Fruit fly (Drosophila melanogaster) whole organism, embryonic: ENCODE data around the gene stck.

ENCODE experiments used
- Ada2b ChIP-seq: fragments of 200-800 bp; sonication (Bioruptor generic); IDR thresholded peaks from 2 replicates; pipeline ENCODE4 v1.3.6; 2022; ENCODE audit warnings: missing biosample characterization, missing genetic modification characterization
- Aef1 ChIP-seq: fragments of 200-800 bp; sonication (Bioruptor generic); IDR thresholded peaks from 3 replicates; pipeline ENCODE4 v1.3.6; 2022; ENCODE audit warnings: missing biosample characterization, missing genetic modification characterization
- Atf-2 ChIP-seq: fragments of 200-800 bp; sonication (Bioruptor generic); optimal IDR thresholded peaks from 2 replicates; lab custom pipeline; 2016; ENCODE audit warnings: missing biosample characterization, missing genetic modification characterization
- Awh ChIP-seq: fragments of 200-800 bp; sonication (Bioruptor generic); IDR thresholded peaks from 2 replicates; pipeline ENCODE4, ENCODE4 v1.3.6; 2022; ENCODE audit warnings: missing biosample characterization, missing genetic modification characterization
- CG10209 ChIP-seq: fragments of 200-800 bp; sonication (Bioruptor generic); optimal IDR thresholded peaks from 3 replicates; lab custom pipeline; 2017; ENCODE audit warnings: missing biosample characterization, mild to moderate bottlenecking, missing genetic modification characterization, missing genetic modification reagents
- CG11456 ChIP-seq: fragments of 200-800 bp; sonication (Bioruptor generic); IDR thresholded peaks from 3 replicates; pipeline ENCODE4 v1.3.6; 2022; ENCODE audit warnings: missing biosample characterization, missing genetic modification characterization
- CG14441 ChIP-seq: fragments of 200-800 bp; sonication (Bioruptor generic); IDR thresholded peaks from 2 replicates; pipeline ENCODE4 v1.3.6; 2022; ENCODE audit warnings: missing biosample characterization, missing genetic modification characterization
- CG14965 ChIP-seq: fragments of 200-800 bp; sonication (Bioruptor generic); optimal IDR thresholded peaks from 2 replicates; lab custom pipeline; 2016; ENCODE audit warnings: missing biosample characterization, missing genetic modification characterization, borderline replicate concordance
- CG15601 ChIP-seq: fragments of 200-800 bp; sonication (Bioruptor generic); optimal IDR thresholded peaks from 3 replicates; lab custom pipeline; 2019; ENCODE audit warnings: missing biosample characterization, mild to moderate bottlenecking, missing genetic modification characterization, moderate library complexity
- CG15696 ChIP-seq: fragments of 200-800 bp; sonication (Bioruptor generic); optimal IDR thresholded peaks from 2 replicates; lab custom pipeline; 2019; ENCODE audit warnings: missing biosample characterization, mild to moderate bottlenecking, missing genetic modification characterization, moderate library complexity
- CG1602 ChIP-seq: fragments of 200-800 bp; sonication (Bioruptor generic); optimal IDR thresholded peaks from 3 replicates; lab custom pipeline; 2016; ENCODE audit warnings: missing biosample characterization, missing genetic modification characterization
- CG17186 ChIP-seq: fragments of 200-800 bp; sonication (Bioruptor generic); optimal IDR thresholded peaks from 3 replicates; lab custom pipeline; 2017; ENCODE audit warnings: missing biosample characterization, missing genetic modification reagents, missing genetic modification characterization
- CG17568 ChIP-seq: fragments of 200-800 bp; sonication (Bioruptor generic); optimal IDR thresholded peaks from 2 replicates; lab custom pipeline; 2018; ENCODE audit warnings: missing biosample characterization, mild to moderate bottlenecking, missing genetic modification characterization, moderate library complexity
- CG18011 ChIP-seq: fragments of 200-800 bp; sonication (Bioruptor generic); optimal IDR thresholded peaks from 2 replicates; lab custom pipeline; 2017; ENCODE audit warnings: missing biosample characterization, missing genetic modification characterization, mild to moderate bottlenecking, moderate library complexity, missing genotype
- CG2875 ChIP-seq: fragments of 200-800 bp; sonication (Bioruptor generic); optimal IDR thresholded peaks from 2 replicates; lab custom pipeline; 2017; ENCODE audit warnings: missing biosample characterization, mild to moderate bottlenecking, missing genetic modification characterization, missing genetic modification reagents
- CG31388 ChIP-seq: fragments of 200-800 bp; sonication (Bioruptor generic); optimal IDR thresholded peaks from 2 replicates; lab custom pipeline; 2016; ENCODE audit warnings: missing biosample characterization, missing genetic modification characterization
- CG31441 ChIP-seq: fragments of 200-800 bp; sonication (Bioruptor generic); IDR thresholded peaks from 2 replicates; pipeline ENCODE4 v1.3.6; 2022; ENCODE audit warnings: missing biosample characterization, missing genetic modification characterization
- CG32767 ChIP-seq: fragments of 200-800 bp; sonication (Bioruptor generic); IDR thresholded peaks from 2 replicates; pipeline ENCODE4 v1.3.6; 2022; ENCODE audit warnings: missing biosample characterization, missing genetic modification characterization
- CG3847 ChIP-seq: fragments of 200-800 bp; sonication (Bioruptor generic); IDR thresholded peaks from 2 replicates; pipeline ENCODE4 v1.3.6; 2022; ENCODE audit warnings: missing biosample characterization, missing genetic modification characterization
- CG4328 ChIP-seq: fragments of 200-800 bp; sonication (Bioruptor generic); optimal IDR thresholded peaks from 3 replicates; lab custom pipeline; 2017; ENCODE audit warnings: missing biosample characterization, missing genetic modification reagents, missing genetic modification characterization
- CG6689 ChIP-seq: fragments of 200-800 bp; sonication (Bioruptor generic); IDR thresholded peaks from 2 replicates; pipeline ENCODE4 v1.3.6; 2022; ENCODE audit warnings: missing biosample characterization, missing genetic modification characterization
- CG7372 ChIP-seq: fragments of 200-800 bp; sonication (Bioruptor generic); IDR thresholded peaks from 2 replicates; pipeline ENCODE4 v1.3.6; 2022; ENCODE audit warnings: missing biosample characterization, missing genetic modification characterization
- CG7745 ChIP-seq: fragments of 200-800 bp; sonication (Bioruptor generic); optimal IDR thresholded peaks from 2 replicates; lab custom pipeline; 2018; ENCODE audit warnings: missing biosample characterization, mild to moderate bottlenecking, missing genetic modification characterization, moderate library complexity
- CG8281 ChIP-seq: fragments of 200-800 bp; sonication (Bioruptor generic); optimal IDR thresholded peaks from 2 replicates; lab custom pipeline; 2018; ENCODE audit warnings: missing biosample characterization, mild to moderate bottlenecking, missing genetic modification characterization, moderate library complexity
- CG8765 ChIP-seq: fragments of 200-800 bp; sonication (Bioruptor generic); IDR thresholded peaks from 2 replicates; pipeline ENCODE4 v1.3.6; 2022; ENCODE audit warnings: missing biosample characterization, missing genetic modification characterization
- CTCF ChIP-seq: fragments of 200-800 bp; sonication (Bioruptor generic); optimal IDR thresholded peaks from 2 replicates; lab custom pipeline; 2017; ENCODE audit warnings: missing biosample characterization, mild to moderate bottlenecking, missing genetic modification characterization, moderate library complexity
- E2f1 ChIP-seq: fragments of 200-800 bp; sonication (Bioruptor generic); IDR thresholded peaks from 2 replicates; pipeline ENCODE4 v1.3.6; 2022; ENCODE audit warnings: missing biosample characterization, missing genetic modification characterization
- Ets65A ChIP-seq: fragments of 200-800 bp; sonication (Bioruptor generic); peaks from one replicate; lab custom pipeline; 2016; ENCODE audit warnings: missing biosample characterization, missing genetic modification characterization
- Hsf ChIP-seq: fragments of 200-800 bp; sonication (Bioruptor generic); optimal IDR thresholded peaks from 3 replicates; lab custom pipeline; 2016; ENCODE audit warnings: missing biosample characterization, missing genetic modification characterization
- Kr ChIP-seq: fragments of 200-800 bp; sonication (Bioruptor generic); optimal IDR thresholded peaks from 2 replicates; lab custom pipeline; 2017; ENCODE audit warnings: missing biosample characterization, mild to moderate bottlenecking, missing genetic modification characterization
- Meics ChIP-seq: fragments of 200-800 bp; sonication (Bioruptor generic); optimal IDR thresholded peaks from 2 replicates; lab custom pipeline; 2017; ENCODE audit warnings: missing biosample characterization, mild to moderate bottlenecking, missing genetic modification characterization
- NK7.1 ChIP-seq: fragments of 200-800 bp; sonication (Bioruptor generic); optimal IDR thresholded peaks from 3 replicates; lab custom pipeline; 2016; ENCODE audit warnings: missing biosample characterization, missing genetic modification characterization
- Neu2 ChIP-seq: fragments of 200-800 bp; sonication (Bioruptor generic); optimal IDR thresholded peaks from 3 replicates; lab custom pipeline; 2016; ENCODE audit warnings: missing biosample characterization, missing genetic modification characterization, borderline replicate concordance
- NfI ChIP-seq: fragments of 200-800 bp; sonication (Bioruptor generic); optimal IDR thresholded peaks from 3 replicates; lab custom pipeline; 2018; ENCODE audit warnings: missing biosample characterization, mild to moderate bottlenecking, missing genetic modification characterization, moderate library complexity
- Sin3A ChIP-seq: fragments of >200 bp; optimal IDR thresholded peaks from 2 replicates; lab custom pipeline; 2018
- Usf ChIP-seq: fragments of 200-800 bp; sonication (Bioruptor generic); optimal IDR thresholded peaks from 2 replicates; lab custom pipeline; 2017; ENCODE audit warnings: missing genotype, missing biosample characterization, missing genetic modification characterization
- ab ChIP-seq: fragments of 200-800 bp; sonication (Bioruptor generic); optimal IDR thresholded peaks from 2 replicates; lab custom pipeline; 2016; ENCODE audit warnings: missing biosample characterization, missing genetic modification characterization
- ase ChIP-seq: fragments of 200-800 bp; sonication (Bioruptor generic); IDR thresholded peaks from 3 replicates; pipeline ENCODE4 v1.3.6; 2022; ENCODE audit warnings: missing biosample characterization, missing genetic modification characterization
- bcd ChIP-seq: fragments of 200-800 bp; sonication (Bioruptor generic); optimal IDR thresholded peaks from 2 replicates; lab custom pipeline; 2017; ENCODE audit warnings: missing biosample characterization, mild to moderate bottlenecking, missing genetic modification characterization
- emc ChIP-seq: fragments of 200-800 bp; sonication (Bioruptor generic); optimal IDR thresholded peaks from 2 replicates; lab custom pipeline; 2016; ENCODE audit warnings: missing biosample characterization, missing genetic modification characterization
- exex ChIP-seq: fragments of 200-800 bp; sonication (Bioruptor generic); optimal IDR thresholded peaks from 4 replicates; lab custom pipeline; 2018; ENCODE audit warnings: missing biosample characterization, mild to moderate bottlenecking, missing genetic modification characterization, moderate library complexity
- fd96Cb ChIP-seq: fragments of 200-800 bp; sonication (Bioruptor generic); optimal IDR thresholded peaks from 2 replicates; lab custom pipeline; 2018; ENCODE audit warnings: missing biosample characterization, mild to moderate bottlenecking, missing genetic modification characterization, moderate library complexity
- fru ChIP-seq: fragments of >200 bp; optimal IDR thresholded peaks from 2 replicates; lab custom pipeline; 2017
- jigr1 ChIP-seq: fragments of 200-800 bp; sonication (Bioruptor generic); IDR thresholded peaks from 3 replicates; pipeline ENCODE4 v1.3.6; 2022; ENCODE audit warnings: missing biosample characterization, missing genetic modification characterization
- maf-S ChIP-seq: fragments of 200-800 bp; sonication (Bioruptor generic); optimal IDR thresholded peaks from 2 replicates; lab custom pipeline; 2016; ENCODE audit warnings: missing biosample characterization, missing genetic modification characterization
- p53 ChIP-seq: fragments of 200-800 bp; sonication (Bioruptor generic); optimal IDR thresholded peaks from 2 replicates; lab custom pipeline; 2016; ENCODE audit warnings: missing biosample characterization, missing genetic modification characterization
- pho ChIP-seq: fragments of 200-800 bp; sonication (Bioruptor generic); optimal IDR thresholded peaks from 2 replicates; lab custom pipeline; 2016; ENCODE audit warnings: missing biosample characterization, missing genetic modification characterization
- pnt ChIP-seq: fragments of 200-800 bp; sonication (Bioruptor generic); optimal IDR thresholded peaks from 3 replicates; lab custom pipeline; 2016; ENCODE audit warnings: missing biosample characterization, missing genetic modification characterization
- run ChIP-seq: fragments of 200-800 bp; sonication (Bioruptor generic); optimal IDR thresholded peaks from 3 replicates; lab custom pipeline; 2018; ENCODE audit warnings: missing biosample characterization, mild to moderate bottlenecking, missing genetic modification characterization
- slp2 ChIP-seq: fragments of 200-800 bp; sonication (Bioruptor generic); optimal IDR thresholded peaks from 2 replicates; lab custom pipeline; 2016; ENCODE audit warnings: missing biosample characterization, missing genetic modification characterization
- tap ChIP-seq: fragments of 200-800 bp; optimal IDR thresholded peaks from 3 replicates; lab custom pipeline; 2019; ENCODE audit warnings: missing biosample characterization, mild to moderate bottlenecking, missing genetic modification characterization, moderate library complexity
- tio ChIP-seq: fragments of 200-800 bp; sonication (Bioruptor generic); optimal IDR thresholded peaks from 2 replicates; lab custom pipeline; 2017; ENCODE audit warnings: missing biosample characterization, missing genetic modification characterization, inconsistent platforms
- wor ChIP-seq: fragments of 200-800 bp; sonication (Bioruptor generic); IDR thresholded peaks from 2 replicates; pipeline ENCODE4 v1.3.6; 2022; ENCODE audit warnings: missing biosample characterization, missing genetic modification characterization

Gene stck

DNA sequence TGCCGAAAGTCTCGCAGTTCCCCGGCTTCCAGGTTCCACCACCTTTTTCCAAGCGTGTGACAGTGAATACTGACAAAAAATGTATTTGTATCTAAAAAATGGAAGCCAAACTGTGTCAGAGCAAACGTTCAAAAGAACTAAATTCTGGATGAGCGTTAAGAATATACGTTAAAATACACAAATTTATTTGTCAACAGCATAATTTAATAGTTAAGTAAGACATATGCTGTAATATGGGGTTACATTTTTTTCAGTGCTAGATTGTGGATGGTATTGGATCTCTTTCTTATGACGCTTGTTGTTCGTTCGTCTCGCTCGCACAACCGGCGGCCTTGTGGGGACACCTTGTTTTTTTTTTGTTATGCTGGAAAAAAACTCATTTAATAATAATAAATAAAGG, 1.2 kb upstream of the stck start (continued):
- TF ChIP-seq ab (GFP tag; lab: Kevin White, UChicago) (peak; percentile 73), CG1602 (GFP tag; lab: Kevin White, UChicago) (peak; percentile 88), pho (GFP tag; lab: Kevin White, UChicago) (peak; percentile 98), CG31441 (GFP tag; lab: Robert Waterston, UW) (peak; percentile 76), ase (GFP tag; lab: Robert Waterston, UW) (peak; percentile 93), CG7372 (GFP tag; lab: Robert Waterston, UW) (peak; percentile 83), CG17568 (GFP tag; lab: Kevin White, UChicago) (peak; percentile 94), CG2875 (GFP tag; lab: Kevin White, UChicago) (peak; percentile 87), CG8765 (GFP tag; lab: Robert Waterston, UW) (peak; percentile 41; the same call in 1 of the 2 replicates), Usf (GFP tag; lab: Kevin White, UChicago) (peak; percentile 51), Aef1 (GFP tag; lab: Robert Waterston, UW) (peak; percentile 94), fd96Cb (tag; lab: Kevin White, UChicago) (peak; percentile 90), p53 (GFP tag; lab: Kevin White, UChicago) (peak; percentile 91), CG3847 (GFP tag; lab: Robert Waterston, UW) (peak; percentile 96), Sin3A (no peak), wor (peak; percentile 81), Ada2b (peak; percentile 95), CG8281 (tag; lab: Kevin White, UChicago) (peak; percentile 80), CG10209 (peak; percentile 94), Meics (GFP tag; lab: Kevin White, UChicago) (peak; percentile 99), tio (GFP tag; lab: Kevin White, UChicago) (peak; percentile 96), fru (lab: Kevin White, UChicago) (no peak), CG14965 (GFP tag; lab: Kevin White, UChicago) (peak; percentile 77), slp2 (GFP tag; lab: Kevin White, UChicago) (peak; percentile 96), CG15696 (tag; lab: Kevin White, UChicago) (peak; percentile 56), CG4328 (GFP tag; lab: Kevin White, UChicago) (peak; percentile 68), maf-S (GFP tag; lab: Kevin White, UChicago) (peak; percentile 96), Neu2 (GFP tag; lab: Kevin White, UChicago) (peak; percentile 52), CG15601 (tag; lab: Kevin White, UChicago) (peak; percentile 69), CG11456 (GFP tag; lab: Robert Waterston, UW) (peak; percentile 95), NK7.1 (GFP tag; lab: Kevin White, UChicago) (peak; percentile 97), Kr (GFP tag; lab: Kevin White, UChicago) (no peak), Ets65A (GFP tag; lab: Kevin White, UChicago) (peak; percentile 100), Awh (GFP tag; lab: Robert Waterston, UW) (peak; percentile 90), CG31388 (GFP tag; lab: Kevin White, UChicago) (peak; percentile 88), CG6689 (GFP tag; lab: Robert Waterston, UW) (peak; percentile 94), Hsf (GFP tag; lab: Kevin White, UChicago) (peak; percentile 96), CTCF (peak; percentile 51), Atf-2 (GFP tag; lab: Kevin White, UChicago) (peak; percentile 94), NfI (GFP tag; lab: Kevin White, UChicago) (peak; percentile 96), CG7745 (tag; lab: Kevin White, UChicago) (no peak), CG32767 (GFP tag; lab: Robert Waterston, UW) (peak; percentile 91), bcd (GFP tag; lab: Kevin White, UChicago) (peak; percentile 93), CG18011 (GFP tag; lab: Kevin White, UChicago) (peak; percentile 87), CG14441 (GFP tag; lab: Robert Waterston, UW) (peak; percentile 94), CG17186 (GFP tag; lab: Kevin White, UChicago) (peak; percentile 29), tap (tag; lab: Kevin White, UChicago) (peak; percentile 90), emc (GFP tag; lab: Kevin White, UChicago) (peak; percentile 93), run (peak; percentile 88), E2f1 (GFP tag; lab: Robert Waterston, UW) (peak; percentile 93), jigr1 (GFP tag; lab: Robert Waterston, UW) (peak; percentile 67; the same call in 2 of the 3 replicates), exex (tag; lab: Kevin White, UChicago) (peak; percentile 85), pnt (GFP tag; lab: Kevin White, UChicago) (peak; percentile 95)
